Fruit fly (Drosophila melanogaster): Measurements from ENCODE around the gene CG12115.

The CG12115 gene

dm6 chrX:9155134-9155533 lies 35.3 kb downstream of the CG12115 start (continued):
- TF ChIP-seq acj6 (GFP tag; optimal IDR thresholded peaks at IDR 0.05) (peak; percentile 63), CG11762 (GFP tag; optimal IDR thresholded peaks at IDR 0.05; ENCODE audit: insufficient read depth) (peak; percentile 28), achi (GFP tag; optimal IDR thresholded peaks at IDR 0.05) (peak; percentile 59), Sox14 (GFP tag; optimal IDR thresholded peaks at IDR 0.05) (peak; percentile 67), OdsH (GFP tag; optimal IDR thresholded peaks at IDR 0.05) (peak; percentile 64), CG6276 (GFP tag; optimal IDR thresholded peaks at IDR 0.05) (peak; percentile 68), svp (GFP tag) (peak; percentile 92), Sox102F (GFP tag; optimal IDR thresholded peaks at IDR 0.05) (peak; percentile 61), Blimp-1 (GFP tag; optimal IDR thresholded peaks at IDR 0.05) (peak; percentile 22), CG8632 (GFP tag; optimal IDR thresholded peaks at IDR 0.05) (peak; percentile 36), Ets96B (tag; optimal IDR thresholded peaks at IDR 0.05) (peak; percentile 76), ss (GFP tag; optimal IDR thresholded peaks at IDR 0.05) (peak; percentile 70 to 72), CG31627 (GFP tag; optimal IDR thresholded peaks at IDR 0.05) (peak; percentile 60), CG10669 (GFP tag; optimal IDR thresholded peaks at IDR 0.05) (peak; percentile 81), Gug (GFP tag; IDR thresholded peaks at IDR 0.05) (peak; percentile 70), Ets21C (GFP tag; optimal IDR thresholded peaks at IDR 0.05) (peak; percentile 24)

dm6 chrX:9152127-9152598 lies 38.2 kb downstream of the CG12115 start:
- TF ChIP-seq fkh (GFP tag; optimal IDR thresholded peaks at IDR 0.05) (peak; percentile 92), Met (GFP tag; optimal IDR thresholded peaks at IDR 0.05) (no peak), CG15336 (GFP tag; IDR thresholded peaks at IDR 0.05) (peak; percentile 65), CG3919 (GFP tag; optimal IDR thresholded peaks at IDR 0.05) (peak; percentile 33), CG10631 (GFP tag; optimal IDR thresholded peaks at IDR 0.05) (no peak), CG11762 (GFP tag; optimal IDR thresholded peaks at IDR 0.05; ENCODE audit: insufficient read depth) (peak; percentile 9), ss (GFP tag; optimal IDR thresholded peaks at IDR 0.05) (peak; percentile 59 to 73), cyc (GFP tag; optimal IDR thresholded peaks at IDR 0.05) (peak; percentile 37), Lpt (GFP tag; optimal IDR thresholded peaks at IDR 0.05) (peak; percentile 85), CG6854 (GFP tag; optimal IDR thresholded peaks at IDR 0.05) (peak; percentile 22), CG1621 (tag; optimal IDR thresholded peaks at IDR 0.05) (peak; percentile 47), lz (GFP tag; optimal IDR thresholded peaks at IDR 0.05) (peak; percentile 30), dac (GFP tag; optimal IDR thresholded peaks at IDR 0.05) (peak; percentile 44), CG6808 (GFP tag; optimal IDR thresholded peaks at IDR 0.05) (no peak), vri (GFP tag; optimal IDR thresholded peaks at IDR 0.05) (peak; percentile 83), CG6792 (GFP tag; optimal IDR thresholded peaks at IDR 0.05) (peak; percentile 2), spab (GFP tag; optimal IDR thresholded peaks at IDR 0.05) (no peak), CG6163 (GFP tag; IDR thresholded peaks at IDR 0.05) (peak; percentile 64; the same call in 1 of the 3 replicates), CG34406 (GFP tag; optimal IDR thresholded peaks at IDR 0.05) (no peak), eg (GFP tag; IDR thresholded peaks at IDR 0.05) (peak; percentile 72; the same call in 2 of the 3 replicates), CG8319 (GFP tag; optimal IDR thresholded peaks at IDR 0.05) (no peak), Hr38 (GFP tag; optimal IDR thresholded peaks at IDR 0.05) (no peak), Sox14 (GFP tag; optimal IDR thresholded peaks at IDR 0.05) (peak; percentile 61), Sox102F (GFP tag; optimal IDR thresholded peaks at IDR 0.05) (no peak), CG8119 (GFP tag; IDR thresholded peaks at IDR 0.05) (peak; percentile 63), CG32006 (GFP tag; optimal IDR thresholded peaks at IDR 0.05) (peak; percentile 42), CG31627 (GFP tag; optimal IDR thresholded peaks at IDR 0.05) (no peak), CG7368 (GFP tag; optimal IDR thresholded peaks at IDR 0.05) (no peak), acj6 (GFP tag; optimal IDR thresholded peaks at IDR 0.05) (peak; percentile 5), salr (GFP tag; optimal IDR thresholded peaks at IDR 0.05) (no peak), Eip75B (GFP tag; optimal IDR thresholded peaks at IDR 0.05) (peak; percentile 21), Eip78C (GFP tag) (peak; percentile 80), esn (GFP tag; optimal IDR thresholded peaks at IDR 0.05) (peak; percentile 49), net (GFP tag; optimal IDR thresholded peaks at IDR 0.05) (peak; percentile 29), CG6276 (GFP tag; optimal IDR thresholded peaks at IDR 0.05) (no peak), topi (GFP tag; optimal IDR thresholded peaks at IDR 0.05) (peak; percentile 24), CG16779 (tag; optimal IDR thresholded peaks at IDR 0.05) (peak; percentile 53), dsx (GFP tag; optimal IDR thresholded peaks at IDR 0.05; ENCODE audit: poor library complexity, severe bottlenecking) (peak; percentile 4), Smox (GFP tag; optimal IDR thresholded peaks at IDR 0.05) (peak; percentile 28), achi (GFP tag; optimal IDR thresholded peaks at IDR 0.05) (peak; percentile 28)

Data from whole organism, prepupa.